Fruit fly (Drosophila melanogaster) whole organism, pupa: ENCODE results near the gene NimC2.

ENCODE experiments used
- CG10348 ChIP-seq: fragments of 200-800 bp; sonication (Bioruptor generic); IDR thresholded peaks from 2 replicates; pipeline ENCODE4 v1.3.6; 2022; ENCODE audit warnings: missing biosample characterization, missing genetic modification characterization
- CG12605 ChIP-seq: fragments of 200-800 bp; sonication (Bioruptor generic); IDR thresholded peaks from 2 replicates; pipeline ENCODE4 v1.3.6; 2022; ENCODE audit warnings: missing biosample characterization, missing genetic modification characterization
- CG13204 ChIP-seq: fragments of 200-800 bp; sonication (Bioruptor generic); optimal IDR thresholded peaks from 2 replicates; lab custom pipeline; 2018; ENCODE audit warnings: missing biosample characterization, mild to moderate bottlenecking, missing genetic modification characterization, moderate library complexity
- CG15710 ChIP-seq: fragments of 200-800 bp; sonication (Bioruptor generic); optimal IDR thresholded peaks from 2 replicates; lab custom pipeline; 2018; ENCODE audit warnings: missing biosample characterization, mild to moderate bottlenecking, missing genetic modification characterization, moderate library complexity
- CG32121 ChIP-seq: fragments of 200-800 bp; sonication (Bioruptor generic); IDR thresholded peaks from 2 replicates; pipeline ENCODE4 v1.3.6; 2022; ENCODE audit warnings: missing biosample characterization, missing genetic modification characterization
- CG34367 ChIP-seq: fragments of 200-800 bp; sonication (Bioruptor generic); optimal IDR thresholded peaks from 2 replicates; lab custom pipeline; 2018; ENCODE audit warnings: missing biosample characterization, mild to moderate bottlenecking, missing genetic modification characterization
- Ets98B ChIP-seq: fragments of 200-800 bp; sonication (Bioruptor generic); IDR thresholded peaks from 2 replicates; pipeline ENCODE4 v1.3.6; 2022; ENCODE audit warnings: missing biosample characterization, missing genetic modification characterization
- Pif1A ChIP-seq: fragments of 200-800 bp; sonication (Bioruptor generic); optimal IDR thresholded peaks from 3 replicates; lab custom pipeline; 2016; ENCODE audit warnings: missing biosample characterization, missing genetic modification characterization
- Pif1B ChIP-seq: fragments of 200-800 bp; sonication (Bioruptor generic); optimal IDR thresholded peaks from 3 replicates; lab custom pipeline; 2016; ENCODE audit warnings: missing biosample characterization, missing genetic modification characterization
- Snoo ChIP-seq: fragments of 200-800 bp; sonication (Bioruptor generic); optimal IDR thresholded peaks from 3 replicates; lab custom pipeline; 2017; ENCODE audit warnings: missing biosample characterization, mild to moderate bottlenecking, missing genetic modification characterization, inconsistent platforms
- gl ChIP-seq: fragments of 200-800 bp; sonication (Bioruptor generic); optimal IDR thresholded peaks from 2 replicates; lab custom pipeline; 2018; ENCODE audit warnings: missing biosample characterization, mild to moderate bottlenecking, missing genetic modification characterization

DNA sequence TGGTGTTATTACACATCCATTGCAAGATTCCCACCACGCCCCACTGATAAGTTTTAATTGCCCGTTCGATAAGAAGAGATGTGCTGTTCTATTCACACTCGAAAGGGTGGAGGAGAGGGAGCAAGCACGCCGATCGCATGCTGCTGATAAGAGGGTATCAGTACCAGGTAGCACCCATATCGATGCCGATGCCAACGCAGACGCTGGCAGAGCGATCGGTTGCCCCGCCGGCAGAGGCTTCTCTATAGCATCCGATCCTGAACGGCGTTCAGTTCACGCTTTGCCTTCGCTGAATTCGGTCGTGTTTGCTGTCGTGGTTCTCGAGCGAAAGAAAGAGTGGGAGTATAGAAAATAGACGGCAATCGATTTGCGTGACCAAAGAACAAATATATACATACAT is 33.6 kb downstream of the NimC2 start:
- TF ChIP-seq Snoo (no peak), Pif1A (GFP tag; lab: Kevin White, UChicago) (no peak), CG34367 (tag; lab: Kevin White, UChicago) (no peak), Pif1B (GFP tag; lab: Kevin White, UChicago) (no peak), CG12605 (GFP tag; lab: Robert Waterston, UW) (no peak), CG10348 (no peak), CG13204 (GFP tag; lab: Kevin White, UChicago) (no peak), Ets98B (no peak), gl (tag; lab: Kevin White, UChicago) (no peak), CG32121 (GFP tag; lab: Robert Waterston, UW) (no peak), CG15710 (tag; lab: Kevin White, UChicago) (no peak)
